Fruit fly (Drosophila melanogaster): Measurements from ENCODE around the gene egh.

Gene egh

DNA sequence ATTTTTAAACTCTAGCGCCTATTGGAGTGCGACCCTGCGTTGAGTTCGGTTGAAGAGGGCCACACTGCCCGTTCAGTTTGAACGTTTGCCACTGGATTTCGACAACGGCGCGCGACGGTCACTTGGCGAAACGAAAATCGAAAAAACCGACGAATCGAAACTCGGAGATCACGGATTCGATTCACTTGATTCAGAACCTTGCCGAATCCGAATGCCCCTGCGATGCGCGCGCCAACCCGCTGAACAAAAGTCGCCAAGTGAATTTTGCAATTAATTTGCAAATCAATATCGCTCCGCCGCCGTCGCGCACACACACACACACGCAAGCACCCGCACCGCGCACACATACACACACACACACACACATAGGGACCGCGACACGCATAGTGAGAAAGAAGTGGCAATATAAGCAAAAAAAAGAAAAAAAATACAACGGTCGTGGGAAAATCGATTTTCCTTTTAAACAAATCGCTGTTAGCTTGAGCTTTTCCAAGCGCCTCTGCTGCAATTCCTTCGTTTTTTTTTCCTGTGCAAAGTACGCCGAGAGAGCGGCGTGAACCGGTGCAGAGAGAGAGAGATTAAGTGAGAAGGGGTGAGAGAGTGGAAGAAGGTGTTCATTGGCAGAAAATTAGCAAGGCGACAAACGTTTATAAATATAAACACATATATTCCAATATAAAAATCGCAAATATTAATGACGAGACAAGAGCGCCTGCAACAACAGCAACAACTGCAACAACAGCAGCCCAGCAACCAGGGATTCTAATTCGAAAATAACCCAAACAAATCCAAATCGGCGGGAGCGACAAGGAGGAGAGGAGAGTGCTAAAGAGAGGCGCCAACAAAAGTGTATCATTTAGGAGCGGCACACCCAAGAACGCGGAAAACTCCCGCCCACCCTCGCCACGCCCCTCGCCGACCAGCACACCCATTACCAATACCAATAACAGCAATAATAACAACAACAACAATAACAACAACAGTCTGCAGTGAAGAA lies at the start of gene egh:
TSS of gene egh (plus strand) at position 89 of the 997 bp plus-strand sequence.
- no peak for TF ChIP-seq CG8478 (optimal IDR thresholded peaks at IDR 0.05)
- TF ChIP-seq CTCF (optimal IDR thresholded peaks at IDR 0.05), result peak in 1 of 2 experiments; percentile 11

dm6 chrX:2539495-2539894 lies 48.8 kb upstream of the egh start:
- TF ChIP-seq CTCF (optimal IDR thresholded peaks at IDR 0.05), result no peak
- TF ChIP-seq CG8478 (optimal IDR thresholded peaks at IDR 0.05), result no peak

DNA sequence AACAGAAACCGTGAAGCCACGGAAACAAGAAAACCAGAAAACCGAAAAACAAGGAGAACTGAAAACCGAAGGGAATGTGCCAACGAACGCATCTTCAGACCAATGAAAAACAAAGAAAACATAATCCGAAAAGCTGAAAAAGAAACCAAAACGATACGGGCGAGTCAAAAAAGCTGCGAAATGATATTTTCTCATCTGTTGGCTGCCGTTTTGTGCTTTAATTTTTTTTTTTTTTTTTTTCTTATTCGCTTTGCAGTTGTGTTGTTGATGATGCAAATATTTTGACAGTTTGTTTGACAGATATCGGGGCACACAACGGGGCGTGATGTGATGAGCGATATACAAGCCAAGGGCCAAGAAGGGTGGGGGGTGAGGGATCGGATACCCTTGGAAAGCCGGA lies 45.8 kb upstream of the egh start:
- TF ChIP-seq CG8478 (optimal IDR thresholded peaks at IDR 0.05), result no peak
- TF ChIP-seq CTCF (optimal IDR thresholded peaks at IDR 0.05), result no peak

DNA sequence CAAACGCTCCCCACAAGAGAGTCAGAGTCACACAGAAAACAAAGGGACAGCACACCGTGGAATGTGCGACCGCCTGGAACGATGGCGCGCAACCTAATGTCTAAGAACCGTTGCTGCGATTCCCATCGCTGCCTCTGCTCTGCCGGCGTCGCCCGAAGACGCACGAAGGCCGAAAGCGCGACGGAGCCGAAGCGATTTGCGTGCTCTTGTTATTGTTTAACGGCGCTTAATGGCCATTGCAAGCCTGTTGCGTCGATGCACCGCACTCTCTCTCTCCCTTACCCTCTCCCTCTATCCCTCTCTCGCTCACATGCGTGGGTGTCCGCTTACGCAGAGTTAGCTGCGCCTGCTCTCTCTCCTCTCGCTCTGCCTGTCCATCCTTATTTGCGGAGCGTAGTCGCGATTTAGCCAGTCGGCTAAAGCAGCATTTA lies 43.0 kb upstream of the egh start, which contains the start of gene trol:
TSS of gene trol (minus strand) at position 100 of the 431 bp plus-strand sequence.
- TF ChIP-seq CG8478 (optimal IDR thresholded peaks at IDR 0.05), result no peak
- TF ChIP-seq CTCF (optimal IDR thresholded peaks at IDR 0.05), result no peak

dm6 chrX:2546260-2546659 lies 42.0 kb upstream of the egh start:
- TF ChIP-seq CG8478 (optimal IDR thresholded peaks at IDR 0.05), result no peak
- no peak for TF ChIP-seq CTCF (optimal IDR thresholded peaks at IDR 0.05)

dm6 chrX:2546664-2547487 lies 41.4 kb upstream of the egh start:
- TF ChIP-seq CTCF (optimal IDR thresholded peaks at IDR 0.05) (no peak), CG8478 (optimal IDR thresholded peaks at IDR 0.05) (no peak)

dm6 chrX:2551906-2552305 lies 36.4 kb upstream of the egh start, which contains the start of gene Pdfr:
Gene Pdfr (plus strand): TSS chrX:2552206.
- TF ChIP-seq CG8478 (optimal IDR thresholded peaks at IDR 0.05) (no peak), CTCF (optimal IDR thresholded peaks at IDR 0.05) (no peak)

dm6 chrX:2553862-2554261 lies 34.4 kb upstream of the egh start:
- TF ChIP-seq CG8478 (optimal IDR thresholded peaks at IDR 0.05), result no peak
- TF ChIP-seq CTCF (optimal IDR thresholded peaks at IDR 0.05), result no peak

DNA sequence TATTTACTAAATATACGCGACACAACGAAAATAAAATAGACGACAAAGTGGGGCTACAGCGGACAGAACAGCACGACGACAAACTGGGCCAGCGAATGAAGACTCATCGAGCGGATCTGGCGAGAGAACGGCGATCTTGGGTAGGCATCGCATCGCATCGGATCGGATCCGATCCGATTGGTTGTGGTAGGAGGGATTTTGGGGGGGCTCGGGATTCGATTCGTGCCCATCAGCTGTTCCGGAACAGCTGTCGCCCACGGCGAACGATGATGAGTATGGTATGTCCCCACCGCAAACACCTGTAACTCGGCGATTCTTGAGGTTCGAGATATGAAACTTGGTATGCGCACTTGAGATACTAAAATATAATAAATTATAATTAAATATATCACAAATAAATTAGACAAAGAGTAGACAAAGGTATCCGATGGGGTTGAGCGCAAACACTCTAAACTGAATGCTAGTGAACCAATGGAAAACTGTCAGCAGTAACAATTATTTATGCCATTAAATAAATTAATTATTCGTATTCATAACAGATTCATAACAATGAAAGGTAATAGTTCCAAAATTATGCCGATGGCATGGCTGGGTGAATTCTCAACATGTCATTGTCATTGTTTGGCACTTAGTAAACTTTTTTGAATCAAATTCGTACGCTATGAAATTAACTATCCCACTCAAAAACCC lies 7.8 kb upstream of the egh start, which contains the start of the genes Vha36-3 and AANATL7:
TSS of gene Vha36-3 (minus strand) at position 242 of the 690 bp plus-strand sequence.
TSS of gene AANATL7 (plus strand) at position 640 of the 690 bp plus-strand sequence.
- TF ChIP-seq CG8478 (optimal IDR thresholded peaks at IDR 0.05) (no peak), CTCF (optimal IDR thresholded peaks at IDR 0.05) (no peak)

dm6 chrX:2581793-2582503 lies 6.4 kb upstream of the egh start:
- no peak for TF ChIP-seq CG8478 (optimal IDR thresholded peaks at IDR 0.05)
- no peak for TF ChIP-seq CTCF (optimal IDR thresholded peaks at IDR 0.05)

DNA sequence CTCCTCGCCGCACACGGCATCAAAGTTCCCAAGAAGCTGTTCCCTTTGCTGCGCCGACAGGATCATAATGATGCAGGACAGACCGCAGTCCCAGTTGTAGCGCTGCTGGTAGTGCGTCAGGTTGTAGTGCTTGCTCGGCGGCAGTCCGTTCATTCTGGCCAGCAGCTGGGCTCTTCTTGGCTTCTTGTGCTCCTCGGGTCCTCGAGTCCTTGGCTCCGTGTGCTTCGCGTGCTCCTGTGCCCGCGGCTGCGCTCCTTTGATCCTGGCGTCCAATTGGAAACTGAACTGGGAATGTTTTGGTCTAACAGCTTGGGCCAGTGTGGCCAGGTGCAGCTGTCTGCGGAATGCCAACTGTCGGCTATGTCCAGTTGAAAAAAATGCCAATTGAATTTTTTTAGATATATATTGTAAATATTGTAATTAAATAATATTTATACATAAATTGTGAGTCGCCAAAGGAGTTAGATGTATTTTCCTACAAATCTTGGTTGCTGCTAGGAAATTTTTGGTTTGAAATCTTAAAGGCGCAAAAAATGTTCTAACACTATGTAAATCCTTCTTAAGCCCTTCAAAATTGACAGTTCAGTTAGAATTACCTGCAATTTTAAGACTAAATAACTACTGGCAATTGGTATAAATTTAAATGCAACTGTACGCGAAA lies 3.1 kb upstream of the egh start, which contains the start of gene CG13760:
TSS of gene CG13760 (minus strand) at position 645 of the 661 bp plus-strand sequence.
- TF ChIP-seq CTCF (optimal IDR thresholded peaks at IDR 0.05) (no peak), CG8478 (optimal IDR thresholded peaks at IDR 0.05) (no peak)

DNA sequence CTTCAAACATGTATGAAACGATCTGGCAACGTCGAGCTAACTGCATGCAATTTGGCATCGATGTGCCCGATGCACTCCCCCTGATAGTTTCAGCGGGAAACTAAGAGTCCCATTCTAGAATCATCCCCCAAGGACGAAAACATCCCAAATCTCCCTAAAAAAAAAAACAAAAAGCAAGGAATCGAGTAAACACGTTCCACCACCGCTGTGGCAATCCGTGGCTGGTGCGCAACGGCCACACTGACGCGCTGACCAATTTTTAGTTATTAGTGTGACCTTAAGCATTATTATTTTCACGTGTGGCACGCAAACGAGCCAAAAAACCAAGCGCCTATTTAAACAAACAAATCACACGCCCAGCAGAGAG lies 2.6 kb upstream of the egh start, which contains the start of gene wds:
TSS of gene wds (plus strand) at position 265 of the 367 bp plus-strand sequence.
- TF ChIP-seq CTCF (optimal IDR thresholded peaks at IDR 0.05) (peak in 1 of 2 experiments; percentile 19), CG8478 (optimal IDR thresholded peaks at IDR 0.05) (no peak)

DNA sequence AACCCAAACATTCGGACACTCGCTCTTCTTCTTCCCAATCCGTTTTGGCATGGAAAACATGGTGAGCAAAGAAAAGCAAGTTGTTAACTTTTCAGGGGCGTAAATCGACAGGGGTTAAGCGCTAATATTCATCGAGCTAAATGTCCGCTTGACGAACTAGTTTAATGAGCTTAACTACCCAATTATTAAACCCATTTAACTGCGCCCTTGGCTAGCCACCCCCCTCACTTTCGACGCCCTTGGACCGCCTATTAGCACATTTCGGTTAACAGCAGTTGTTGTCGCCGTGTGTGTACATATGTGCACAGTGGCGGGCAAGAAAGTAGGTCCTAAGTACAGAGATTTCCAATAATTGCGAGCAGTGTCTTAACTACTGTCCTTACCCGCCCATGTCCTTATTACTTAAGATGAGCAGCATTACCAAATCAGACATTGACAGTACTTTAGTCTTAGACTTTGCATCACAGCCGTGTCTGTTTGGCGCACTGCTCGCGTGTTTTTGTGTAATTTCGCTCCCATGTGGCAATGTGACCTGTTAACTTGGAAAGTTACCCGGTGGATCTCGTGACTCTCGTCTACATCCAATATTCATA lies 1.2 kb downstream of the egh start:
- TF ChIP-seq CTCF (optimal IDR thresholded peaks at IDR 0.05), result no peak
- no peak for TF ChIP-seq CG8478 (optimal IDR thresholded peaks at IDR 0.05)
